Fruit fly (Drosophila melanogaster) whole organism, embryonic: ENCODE measurements around the gene kraken.

Experiments
- Bgb ChIP-seq: fragments of 200-800 bp; sonication (Bioruptor generic); IDR thresholded peaks from 2 replicates; pipeline ENCODE4 v1.3.6; 2022; ENCODE audit warnings: missing biosample characterization, missing genetic modification characterization; ENCODE audit not compliant: partially characterized antibody
- CG11398 ChIP-seq: fragments of 200-800 bp; sonication (Bioruptor generic); optimal IDR thresholded peaks from 2 replicates; lab custom pipeline; 2016; ENCODE audit warnings: missing biosample characterization, missing genetic modification characterization
- CG12155 ChIP-seq: fragments of 200-800 bp; sonication (Bioruptor generic); optimal IDR thresholded peaks from 3 replicates; lab custom pipeline; 2016; ENCODE audit warnings: missing biosample characterization, missing genetic modification characterization
- CG12219 ChIP-seq: fragments of 200-800 bp; sonication (Bioruptor generic); optimal IDR thresholded peaks from 3 replicates; lab custom pipeline; 2018; ENCODE audit warnings: missing biosample characterization, mild to moderate bottlenecking, missing genetic modification characterization
- CG1233 ChIP-seq: fragments of 200-800 bp; sonication (Bioruptor generic); optimal IDR thresholded peaks from 4 replicates; lab custom pipeline; 2018; ENCODE audit warnings: missing biosample characterization, mild to moderate bottlenecking, missing genetic modification characterization
- CG13894 ChIP-seq: fragments of 200-800 bp; sonication (Bioruptor generic); optimal IDR thresholded peaks from 3 replicates; lab custom pipeline; 2018; ENCODE audit warnings: missing biosample characterization, mild to moderate bottlenecking, missing genetic modification characterization, moderate library complexity
- CG14860 ChIP-seq: fragments of 200-800 bp; sonication (Bioruptor generic); IDR thresholded peaks from 3 replicates; pipeline ENCODE4 v1.3.6; 2022; ENCODE audit warnings: missing biosample characterization, missing genetic modification characterization; ENCODE audit not compliant: partially characterized antibody
- CG30431 ChIP-seq: fragments of 200-800 bp; sonication (Bioruptor generic); optimal IDR thresholded peaks from 2 replicates; lab custom pipeline; 2017; ENCODE audit warnings: missing biosample characterization, missing genetic modification characterization
- CG31441 ChIP-seq: fragments of 200-800 bp; sonication (Bioruptor generic); IDR thresholded peaks from 2 replicates; pipeline ENCODE4 v1.3.6; 2022; ENCODE audit warnings: missing biosample characterization, missing genetic modification characterization
- CG4282 ChIP-seq: fragments of 200-800 bp; sonication (Bioruptor generic); optimal IDR thresholded peaks from 2 replicates; lab custom pipeline; 2016; ENCODE audit warnings: missing biosample characterization, missing genetic modification characterization
- CG4328 ChIP-seq: fragments of 200-800 bp; sonication (Bioruptor generic); optimal IDR thresholded peaks from 3 replicates; lab custom pipeline; 2017; ENCODE audit warnings: missing biosample characterization, missing genetic modification reagents, missing genetic modification characterization
- CG4404 ChIP-seq: fragments of 200-800 bp; sonication (Bioruptor generic); IDR thresholded peaks from 2 replicates; pipeline ENCODE4 v1.3.6; 2022; ENCODE audit warnings: missing biosample characterization, missing genetic modification characterization
- CG4854 ChIP-seq: fragments of 200-800 bp; sonication (Bioruptor generic); optimal IDR thresholded peaks from 2 replicates; lab custom pipeline; 2016; ENCODE audit warnings: missing biosample characterization, missing genetic modification characterization, inconsistent platforms
- CG7556 ChIP-seq: fragments of 200-800 bp; sonication (Bioruptor generic); optimal IDR thresholded peaks from 2 replicates; lab custom pipeline; 2017; ENCODE audit warnings: missing biosample characterization, mild to moderate bottlenecking, missing genetic modification characterization
- CG8290 ChIP-seq, 3 experiments: fragments of 200-800 bp; sonication (Bioruptor generic); optimal IDR thresholded peaks; 2 replicates each; lab custom pipeline; 2016 to 2019; ENCODE audit warnings: missing biosample characterization in 3 of 3, missing genetic modification characterization in 3 of 3, mild to moderate bottlenecking in 2 of 3, moderate library complexity in 1 of 3
- CG9797 ChIP-seq: fragments of 200-800 bp; sonication (Bioruptor generic); optimal IDR thresholded peaks from 3 replicates; lab custom pipeline; 2018; ENCODE audit warnings: missing biosample characterization, mild to moderate bottlenecking, missing genetic modification characterization
- CoRest ChIP-seq: fragments of 200-800 bp; sonication (Bioruptor generic); optimal IDR thresholded peaks from 3 replicates; lab custom pipeline; 2018; ENCODE audit warnings: missing biosample characterization, mild to moderate bottlenecking, missing genetic modification characterization, moderate library complexity
- Dbx ChIP-seq: fragments of 200-800 bp; sonication (Bioruptor generic); IDR thresholded peaks from 3 replicates; pipeline ENCODE4 v1.3.6; 2022; ENCODE audit warnings: missing biosample characterization, missing genetic modification characterization
- Dll ChIP-seq: fragments of 200-800 bp; sonication (Bioruptor generic); IDR thresholded peaks from 4 replicates; pipeline ENCODE4 v1.3.6; 2022; ENCODE audit warnings: missing biosample characterization, missing genetic modification characterization; ENCODE audit not compliant: partially characterized antibody
- Dp ChIP-seq: fragments of 200-800 bp; sonication (Bioruptor generic); optimal IDR thresholded peaks from 2 replicates; lab custom pipeline; 2018; ENCODE audit warnings: missing biosample characterization, mild to moderate bottlenecking, missing genetic modification characterization, moderate library complexity
- ERR ChIP-seq: fragments of 200-800 bp; sonication (Bioruptor generic); optimal IDR thresholded peaks from 2 replicates; lab custom pipeline; 2016; ENCODE audit warnings: missing biosample characterization, missing genetic modification characterization
- HLHmδ ChIP-seq: fragments of 200-800 bp; sonication (Bioruptor generic); optimal IDR thresholded peaks from 2 replicates; lab custom pipeline; 2018; ENCODE audit warnings: missing biosample characterization, mild to moderate bottlenecking, missing genetic modification characterization, moderate library complexity
- Kr ChIP-seq: fragments of 200-800 bp; sonication (Bioruptor generic); optimal IDR thresholded peaks from 2 replicates; lab custom pipeline; 2017; ENCODE audit warnings: missing biosample characterization, mild to moderate bottlenecking, missing genetic modification characterization
- MESR4 ChIP-seq: fragments of 200-800 bp; sonication (Bioruptor generic); optimal IDR thresholded peaks from 2 replicates; lab custom pipeline; 2018; ENCODE audit warnings: missing biosample characterization, mild to moderate bottlenecking, missing genetic modification characterization, moderate library complexity
- MTF-1 ChIP-seq: fragments of 200-800 bp; sonication (Bioruptor generic); optimal IDR thresholded peaks from 2 replicates; lab custom pipeline; 2018; ENCODE audit warnings: missing biosample characterization, mild to moderate bottlenecking, missing genetic modification characterization, borderline replicate concordance
- Oli ChIP-seq: fragments of 200-800 bp; sonication (Bioruptor generic); optimal IDR thresholded peaks from 2 replicates; lab custom pipeline; 2018; ENCODE audit warnings: missing biosample characterization, mild to moderate bottlenecking, missing genetic modification characterization, moderate library complexity
- Spps ChIP-seq: fragments of 200-800 bp; sonication (Bioruptor generic); optimal IDR thresholded peaks from 2 replicates; lab custom pipeline; 2018; ENCODE audit warnings: missing biosample characterization, mild to moderate bottlenecking, missing genetic modification characterization
- Sry-β ChIP-seq: fragments of 200-800 bp; sonication (Bioruptor generic); optimal IDR thresholded peaks from 2 replicates; lab custom pipeline; 2018; ENCODE audit warnings: missing biosample characterization, mild to moderate bottlenecking, missing genetic modification characterization, moderate library complexity
- ara ChIP-seq: fragments of 200-800 bp; sonication (Bioruptor generic); IDR thresholded peaks from 2 replicates; pipeline ENCODE4 v1.3.6; 2022; ENCODE audit warnings: missing biosample characterization, missing genetic modification characterization
- cato ChIP-seq: fragments of 200-800 bp; sonication (Bioruptor generic); optimal IDR thresholded peaks from 2 replicates; lab custom pipeline; 2016; ENCODE audit warnings: missing biosample characterization, missing genetic modification characterization, borderline replicate concordance
- cg ChIP-seq: fragments of 200-800 bp; sonication (Bioruptor generic); optimal IDR thresholded peaks from 3 replicates; lab custom pipeline; 2019; ENCODE audit warnings: missing biosample characterization, mild to moderate bottlenecking, missing genetic modification characterization, moderate library complexity
- dpn ChIP-seq, 2 experiments: fragments of 200-800 bp; sonication (Bioruptor generic); optimal IDR thresholded peaks; 3 replicates each; lab custom pipeline; 2016; ENCODE audit warnings: missing biosample characterization in 2 of 2, missing genetic modification characterization in 2 of 2
- ewg ChIP-seq: fragments of 200-800 bp; sonication (Bioruptor generic); optimal IDR thresholded peaks from 3 replicates; lab custom pipeline; 2017; ENCODE audit warnings: mild to moderate bottlenecking, missing biosample characterization, missing genetic modification reagents, missing genetic modification characterization
- fd102C ChIP-seq: fragments of 200-800 bp; sonication (Bioruptor generic); optimal IDR thresholded peaks from 2 replicates; lab custom pipeline; 2018; ENCODE audit warnings: missing biosample characterization, mild to moderate bottlenecking, missing genetic modification characterization, moderate library complexity
- fu2 ChIP-seq: fragments of 200-800 bp; sonication (Bioruptor generic); optimal IDR thresholded peaks from 2 replicates; lab custom pipeline; 2016; ENCODE audit warnings: missing biosample characterization, missing genetic modification characterization
- gfzf ChIP-seq: fragments of 200-800 bp; sonication (Bioruptor generic); optimal IDR thresholded peaks from 2 replicates; lab custom pipeline; 2016; ENCODE audit warnings: missing biosample characterization, mild to moderate bottlenecking, missing genetic modification characterization, moderate library complexity
- h ChIP-seq: fragments of >200 bp; optimal IDR thresholded peaks from 2 replicates; lab custom pipeline; 2017
- lbe ChIP-seq: fragments of 200-800 bp; sonication (Bioruptor generic); optimal IDR thresholded peaks from 2 replicates; lab custom pipeline; 2016; ENCODE audit warnings: missing biosample characterization, mild to moderate bottlenecking, missing genetic modification characterization
- lola ChIP-seq, 3 experiments: fragments of >200 bp in 2 of 3; fragments of 200-800 bp in 1 of 3; sonication (Bioruptor generic) in 1 of 3; optimal IDR thresholded peaks; 2 replicates each; lab custom pipeline; 2017 to 2019; ENCODE audit warnings: missing biosample characterization in 3 of 3, missing genetic modification characterization in 3 of 3, mild to moderate bottlenecking in 1 of 3, moderate library complexity in 1 of 3
- nom ChIP-seq: fragments of 200-800 bp; sonication (Bioruptor generic); optimal IDR thresholded peaks from 2 replicates; lab custom pipeline; 2017; ENCODE audit warnings: missing biosample characterization, missing genetic modification characterization, mild to moderate bottlenecking, moderate library complexity, missing genetic modification reagents
- pzg ChIP-seq: fragments of 200-800 bp; sonication (Bioruptor generic); optimal IDR thresholded peaks from 3 replicates; lab custom pipeline; 2018; ENCODE audit warnings: missing biosample characterization, mild to moderate bottlenecking, missing genetic modification characterization, moderate library complexity
- repo ChIP-seq: fragments of 200-800 bp; sonication (Bioruptor generic); optimal IDR thresholded peaks from 2 replicates; lab custom pipeline; 2016; ENCODE audit warnings: missing biosample characterization, missing genetic modification characterization
- run ChIP-seq: fragments of 200-800 bp; sonication (Bioruptor generic); optimal IDR thresholded peaks from 3 replicates; lab custom pipeline; 2018; ENCODE audit warnings: missing biosample characterization, mild to moderate bottlenecking, missing genetic modification characterization
- sens ChIP-seq: fragments of 200-800 bp; sonication (Bioruptor generic); peaks from one replicate; lab custom pipeline; 2016; ENCODE audit warnings: missing biosample characterization, missing genetic modification characterization
- slp2 ChIP-seq: fragments of 200-800 bp; sonication (Bioruptor generic); optimal IDR thresholded peaks from 2 replicates; lab custom pipeline; 2016; ENCODE audit warnings: missing biosample characterization, missing genetic modification characterization
- tap ChIP-seq: fragments of 200-800 bp; optimal IDR thresholded peaks from 3 replicates; lab custom pipeline; 2019; ENCODE audit warnings: missing biosample characterization, mild to moderate bottlenecking, missing genetic modification characterization, moderate library complexity
- toy ChIP-seq: fragments of 200-800 bp; sonication (Bioruptor generic); IDR thresholded peaks from 2 replicates; pipeline ENCODE4 v1.3.6; 2022; ENCODE audit warnings: missing biosample characterization, missing genetic modification characterization
- wek ChIP-seq: fragments of 200-800 bp; sonication (Bioruptor generic); optimal IDR thresholded peaks from 3 replicates; lab custom pipeline; 2018; ENCODE audit warnings: missing biosample characterization, mild to moderate bottlenecking, missing genetic modification characterization, moderate library complexity

kraken gene

dm6 chr2L:869497-870040 lies 17.0 kb downstream of the kraken start, which contains the start of gene dbe (continued):
- TF ChIP-seq CG30431 (GFP tag; lab: Kevin White, UChicago) (no peak), repo (GFP tag; lab: Kevin White, UChicago) (peak; percentile 43), h (no peak), slp2 (no peak), Dbx (GFP tag; lab: Robert Waterston, UW) (no peak), dpn (GFP tag; optimal IDR thresholded peaks at IDR 0.05; lab: Kevin White, UChicago) (peak in 1 of 2 experiments; percentile 31), ewg (GFP tag; lab: Kevin White, UChicago) (no peak), Kr (no peak), Bgb (peak; percentile 26; the same call in 1 of the 2 replicates), CoRest (peak; percentile 0), CG4404 (GFP tag; lab: Robert Waterston, UW) (no peak)

- TF ChIP-seq CG7556 (no peak), toy (GFP tag; lab: Robert Waterston, UW) (no peak), CG9797 (GFP tag; lab: Kevin White, UChicago) (peak; percentile 6), tap (tag; lab: Kevin White, UChicago) (no peak), run (tag; lab: Kevin White, UChicago) (no peak), fu2 (GFP tag; lab: Kevin White, UChicago) (no peak), cg (no peak), CG11398 (no peak), Spps (tag; lab: Kevin White, UChicago) (no peak), CG4328 (GFP tag; lab: Kevin White, UChicago) (no peak), nom (GFP tag; lab: Kevin White, UChicago) (no peak), Dll (GFP tag; lab: Robert Waterston, UW) (0 out of 4 replicates have a peak, but pooled peaks have one; percentile 6), CG12155 (no peak), MTF-1 (GFP tag; lab: Kevin White, UChicago) (peak; percentile 3), CG12219 (GFP tag; lab: Kevin White, UChicago) (no peak), CG4282 (GFP tag; lab: Kevin White, UChicago) (no peak), cato (no peak), lola (GFP tag; optimal IDR thresholded peaks at IDR 0.05; lab: Kevin White, UChicago) (no peak), pzg (GFP tag; lab: Kevin White, UChicago) (peak; percentile 25), wek (peak; percentile 74), HLHmδ (GFP tag; lab: Kevin White, UChicago) (no peak), CoRest (no peak), gfzf (GFP tag; lab: Kevin White, UChicago) (peak; percentile 70), CG13894 (tag; lab: Kevin White, UChicago) (no peak), ERR (GFP tag; lab: Kevin White, UChicago) (no peak), CG14860 (GFP tag; lab: Robert Waterston, UW) (no peak), fd102C (GFP tag; lab: Kevin White, UChicago) (no peak), ara (GFP tag; lab: Robert Waterston, UW) (no peak), Dp (GFP tag; lab: Kevin White, UChicago) (peak; percentile 56), CG31441 (GFP tag; lab: Robert Waterston, UW) (no peak; the same call in 1 of the 2 replicates), lbe (GFP tag; lab: Kevin White, UChicago) (no peak), Oli (no peak), CG4854 (GFP tag; lab: Kevin White, UChicago) (no peak), MESR4 (GFP tag; lab: Kevin White, UChicago) (peak; percentile 89), CG1233 (GFP tag; lab: Kevin White, UChicago) (no peak), Sry-β (no peak), CG8290 (GFP tag; optimal IDR thresholded peaks at IDR 0.05; lab: Kevin White, UChicago) (no peak), CG8290 (tag; optimal IDR thresholded peaks at IDR 0.05; lab: Kevin White, UChicago) (peak in 1 of 2 experiments; percentile 16), sens (peak; percentile 28)
Observed at dm6 chr2L:870285-870684, 17.7 kb downstream of the kraken start, which contains the start of gene PNUTS. TSS of gene PNUTS (plus strand) at chr2L:870465.
